Fruit fly (Drosophila melanogaster): ENCODE results near the gene CG31087.

The CG31087 gene

dm6 chr3R:25269909-25270308 is 43.7 kb downstream of the CG31087 start, which contains the start of the genes CG11889 and CG11891:
Gene CG11889 (plus strand): TSS chr3R:25270209.
Gene CG11891 (plus strand): TSS chr3R:25270209.
- TF ChIP-seq lz (GFP tag; optimal IDR thresholded peaks at IDR 0.05) (no peak), Lpt (GFP tag; optimal IDR thresholded peaks at IDR 0.05) (no peak), topi (GFP tag; optimal IDR thresholded peaks at IDR 0.05) (no peak)

dm6 chr3R:25266751-25267150 is 46.9 kb downstream of the CG31087 start:
- no peak for TF ChIP-seq CG31627 (GFP tag; optimal IDR thresholded peaks at IDR 0.05)
- no peak for TF ChIP-seq CG1621 (tag; optimal IDR thresholded peaks at IDR 0.05)
- no peak for TF ChIP-seq CG11902 (GFP tag; optimal IDR thresholded peaks at IDR 0.05)
- no peak for TF ChIP-seq CG6276 (GFP tag; optimal IDR thresholded peaks at IDR 0.05)
- TF ChIP-seq CG6163 (GFP tag; IDR thresholded peaks at IDR 0.05): no peak
- no peak for TF ChIP-seq CG34406 (GFP tag; optimal IDR thresholded peaks at IDR 0.05)
- no peak for TF ChIP-seq Eip78C (GFP tag)
- no peak for TF ChIP-seq Ets21C (GFP tag; optimal IDR thresholded peaks at IDR 0.05)
- TF ChIP-seq lz (GFP tag; optimal IDR thresholded peaks at IDR 0.05): no peak
- TF ChIP-seq CG11762 (GFP tag; optimal IDR thresholded peaks at IDR 0.05; ENCODE audit: insufficient read depth): no peak
- no peak for TF ChIP-seq salr (GFP tag; optimal IDR thresholded peaks at IDR 0.05)
- TF ChIP-seq Sox14 (GFP tag; optimal IDR thresholded peaks at IDR 0.05): no peak
- TF ChIP-seq CG10631 (GFP tag; optimal IDR thresholded peaks at IDR 0.05): no peak
- no peak for TF ChIP-seq CG9139 (GFP tag; optimal IDR thresholded peaks at IDR 0.05)

dm6 chr3R:25265589-25266201 is 47.9 kb downstream of the CG31087 start, which contains the start of the genes GlnRS and RIOK2:
Gene GlnRS (minus strand): TSS chr3R:25265721.
Gene RIOK2 (plus strand): TSS chr3R:25265844.
- TF ChIP-seq dac (GFP tag; optimal IDR thresholded peaks at IDR 0.05): no peak
- TF ChIP-seq Sox15 (GFP tag; optimal IDR thresholded peaks at IDR 0.05): no peak
- no peak for TF ChIP-seq CG3919 (GFP tag; optimal IDR thresholded peaks at IDR 0.05)
- TF ChIP-seq pdm3 (GFP tag; optimal IDR thresholded peaks at IDR 0.05): no peak
- peak; percentile 31; the same call in 1 of the 2 replicates for TF ChIP-seq CG15336 (GFP tag; IDR thresholded peaks at IDR 0.05)
- no peak for TF ChIP-seq esn (GFP tag; optimal IDR thresholded peaks at IDR 0.05)
- TF ChIP-seq CG1621 (tag; optimal IDR thresholded peaks at IDR 0.05): peak; percentile 33
- TF ChIP-seq vri (GFP tag; optimal IDR thresholded peaks at IDR 0.05): no peak
- no peak for TF ChIP-seq dsx (GFP tag; optimal IDR thresholded peaks at IDR 0.05; ENCODE audit: poor library complexity, severe bottlenecking)
- no peak for TF ChIP-seq CG11762 (GFP tag; optimal IDR thresholded peaks at IDR 0.05; ENCODE audit: insufficient read depth)
- no peak for TF ChIP-seq Smox (GFP tag; optimal IDR thresholded peaks at IDR 0.05)
- no peak for TF ChIP-seq Lpt (GFP tag; optimal IDR thresholded peaks at IDR 0.05)
- peak; percentile 45 for TF ChIP-seq achi (GFP tag; optimal IDR thresholded peaks at IDR 0.05)
- TF ChIP-seq CG8632 (GFP tag; optimal IDR thresholded peaks at IDR 0.05): no peak
- no peak for TF ChIP-seq Blimp-1 (GFP tag; optimal IDR thresholded peaks at IDR 0.05)
- TF ChIP-seq CG6792 (GFP tag; optimal IDR thresholded peaks at IDR 0.05): no peak
- TF ChIP-seq CG3032 (tag; optimal IDR thresholded peaks at IDR 0.05): no peak
- TF ChIP-seq CG8119 (GFP tag; IDR thresholded peaks at IDR 0.05): no peak
- TF ChIP-seq Hr38 (GFP tag; optimal IDR thresholded peaks at IDR 0.05): no peak

DNA sequence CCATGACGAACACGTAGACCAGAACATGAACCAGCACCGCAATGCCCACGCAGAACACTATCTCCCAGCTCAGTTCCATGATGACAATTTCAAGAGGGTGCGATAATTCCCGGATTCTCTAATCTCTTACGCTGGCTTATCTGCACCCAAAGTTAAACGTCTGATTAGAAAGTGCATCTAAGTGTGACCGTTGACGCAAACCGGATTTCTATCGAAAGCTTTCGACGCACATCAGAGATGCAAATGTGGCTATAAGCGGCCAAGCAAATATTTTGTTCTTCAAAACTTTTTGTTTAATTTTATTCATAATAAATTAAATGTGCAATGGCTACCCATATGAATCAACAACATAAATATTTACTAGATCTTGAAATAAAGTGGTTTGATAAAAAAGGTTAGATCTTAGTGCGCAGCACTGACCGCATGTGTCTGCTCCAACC is 51.3 kb downstream of the CG31087 start, which contains the start of the genes Kdsr and CG11858:
TSS of gene Kdsr (minus strand) at position 177 of the 440 bp plus-strand sequence.
TSS of gene CG11858 (plus strand) at position 420 of the 440 bp plus-strand sequence.
- TF ChIP-seq dsx (GFP tag; optimal IDR thresholded peaks at IDR 0.05; ENCODE audit: poor library complexity, severe bottlenecking) (peak; percentile 37), CG1621 (tag; optimal IDR thresholded peaks at IDR 0.05) (peak; percentile 44), fkh (GFP tag; optimal IDR thresholded peaks at IDR 0.05) (peak; percentile 76), esn (GFP tag; optimal IDR thresholded peaks at IDR 0.05) (peak; percentile 78), fd59A (GFP tag; optimal IDR thresholded peaks at IDR 0.05) (no peak), Lpt (GFP tag; optimal IDR thresholded peaks at IDR 0.05) (peak; percentile 6), salr (GFP tag; optimal IDR thresholded peaks at IDR 0.05) (no peak), Gug (GFP tag; IDR thresholded peaks at IDR 0.05) (peak; percentile 65), Eip93F (GFP tag; optimal IDR thresholded peaks at IDR 0.05) (peak; percentile 60), Sox15 (GFP tag; optimal IDR thresholded peaks at IDR 0.05) (peak; percentile 13), CG3032 (tag; optimal IDR thresholded peaks at IDR 0.05) (peak; percentile 58), Ets96B (tag; optimal IDR thresholded peaks at IDR 0.05) (peak; percentile 53), achi (GFP tag; optimal IDR thresholded peaks at IDR 0.05) (peak; percentile 36), CG31627 (GFP tag; optimal IDR thresholded peaks at IDR 0.05) (peak; percentile 73), CG6163 (GFP tag; IDR thresholded peaks at IDR 0.05) (peak; percentile 58; the same call in 1 of the 3 replicates), CG15336 (GFP tag; IDR thresholded peaks at IDR 0.05) (0 out of 2 replicates have a peak, but pooled peaks have one; percentile 43), lz (GFP tag; optimal IDR thresholded peaks at IDR 0.05) (peak; percentile 77), acj6 (GFP tag; optimal IDR thresholded peaks at IDR 0.05) (no peak), vri (GFP tag; optimal IDR thresholded peaks at IDR 0.05) (peak; percentile 94), CG11294 (GFP tag; IDR thresholded peaks at IDR 0.05) (peak; percentile 28; the same call in 1 of the 2 replicates), svp (GFP tag) (peak; percentile 95), CG8119 (GFP tag; IDR thresholded peaks at IDR 0.05) (peak; percentile 44; the same call in 2 of the 3 replicates), eg (GFP tag; IDR thresholded peaks at IDR 0.05) (peak; percentile 72; the same call in 2 of the 3 replicates), CG32006 (GFP tag; optimal IDR thresholded peaks at IDR 0.05) (no peak), cyc (GFP tag; optimal IDR thresholded peaks at IDR 0.05) (no peak)

Data from whole organism, prepupa.